Fruit fly (Drosophila melanogaster) whole organism, embryonic: Measurements from ENCODE around the gene CG13476.

ENCODE experiments used
- Aef1 ChIP-seq: fragments of 200-800 bp; sonication (Bioruptor generic); IDR thresholded peaks from 3 replicates; pipeline ENCODE4 v1.3.6; 2022; ENCODE audit warnings: missing biosample characterization, missing genetic modification characterization
- CG10147 ChIP-seq: fragments of 200-800 bp; sonication (Bioruptor generic); optimal IDR thresholded peaks from 2 replicates; lab custom pipeline; 2019; ENCODE audit warnings: missing biosample characterization, mild to moderate bottlenecking, missing genetic modification characterization, moderate library complexity
- CG10979 ChIP-seq: fragments of 200-800 bp; sonication (Bioruptor generic); optimal IDR thresholded peaks from 2 replicates; lab custom pipeline; 2018; ENCODE audit warnings: missing biosample characterization, mild to moderate bottlenecking, missing genetic modification characterization, moderate library complexity
- CG11504 ChIP-seq: fragments of 200-800 bp; sonication (Bioruptor generic); optimal IDR thresholded peaks from 3 replicates; lab custom pipeline; 2019; ENCODE audit warnings: missing biosample characterization, mild to moderate bottlenecking, missing genetic modification characterization, moderate library complexity
- CG11696 ChIP-seq: fragments of 200-800 bp; sonication (Bioruptor generic); IDR thresholded peaks from 2 replicates; pipeline ENCODE4 v1.3.6; 2022; ENCODE audit warnings: missing biosample characterization, missing genetic modification characterization
- CG12391 ChIP-seq: fragments of 200-800 bp; sonication (Bioruptor generic); optimal IDR thresholded peaks from 3 replicates; lab custom pipeline; 2018; ENCODE audit warnings: missing biosample characterization, mild to moderate bottlenecking, missing genetic modification characterization, moderate library complexity
- CG12744 ChIP-seq: fragments of 200-800 bp; sonication (Bioruptor generic); optimal IDR thresholded peaks from 2 replicates; lab custom pipeline; 2016; ENCODE audit warnings: missing biosample characterization, missing genetic modification characterization
- CG13287 ChIP-seq: fragments of 200-800 bp; sonication (Bioruptor generic); IDR thresholded peaks from 2 replicates; pipeline ENCODE4 v1.3.6; 2022; ENCODE audit warnings: missing biosample characterization, missing genetic modification characterization; ENCODE audit not compliant: partially characterized antibody
- CG13424 ChIP-seq: fragments of 200-800 bp; sonication (Bioruptor generic); optimal IDR thresholded peaks from 2 replicates; lab custom pipeline; 2019; ENCODE audit warnings: missing biosample characterization, mild to moderate bottlenecking, missing genetic modification characterization, moderate library complexity
- CG15479 ChIP-seq: fragments of 200-800 bp; sonication (Bioruptor generic); optimal IDR thresholded peaks from 3 replicates; lab custom pipeline; 2019; ENCODE audit warnings: missing biosample characterization, mild to moderate bottlenecking, missing genetic modification characterization, moderate library complexity
- CG1603 ChIP-seq: fragments of 200-800 bp; sonication (Bioruptor generic); optimal IDR thresholded peaks from 2 replicates; lab custom pipeline; 2019; ENCODE audit warnings: missing biosample characterization, mild to moderate bottlenecking, missing genetic modification characterization, moderate library complexity
- CG4707 ChIP-seq: fragments of 200-800 bp; sonication (Bioruptor generic); optimal IDR thresholded peaks from 2 replicates; lab custom pipeline; 2018; ENCODE audit warnings: missing biosample characterization, mild to moderate bottlenecking, missing genetic modification characterization, moderate library complexity
- CG4820 ChIP-seq: fragments of 200-800 bp; sonication (Bioruptor generic); optimal IDR thresholded peaks from 3 replicates; lab custom pipeline; 2016; ENCODE audit warnings: missing biosample characterization, missing genetic modification characterization
- CG6175 ChIP-seq: fragments of 200-800 bp; sonication (Bioruptor generic); IDR thresholded peaks from 3 replicates; pipeline ENCODE4 v1.3.6; 2022; ENCODE audit warnings: missing biosample characterization, missing genetic modification characterization
- CG6683 ChIP-seq: fragments of 200-800 bp; sonication (Bioruptor generic); optimal IDR thresholded peaks from 2 replicates; lab custom pipeline; 2017; ENCODE audit warnings: missing biosample characterization, mild to moderate bottlenecking, missing genetic modification characterization, missing genetic modification reagents
- CG8281 ChIP-seq: fragments of 200-800 bp; sonication (Bioruptor generic); optimal IDR thresholded peaks from 2 replicates; lab custom pipeline; 2018; ENCODE audit warnings: missing biosample characterization, mild to moderate bottlenecking, missing genetic modification characterization, moderate library complexity
- CG8290 ChIP-seq, 3 experiments: fragments of 200-800 bp; sonication (Bioruptor generic); optimal IDR thresholded peaks; 2 replicates each; lab custom pipeline; 2016 to 2019; ENCODE audit warnings: missing biosample characterization in 3 of 3, missing genetic modification characterization in 3 of 3, mild to moderate bottlenecking in 2 of 3, moderate library complexity in 1 of 3
- CG8765 ChIP-seq: fragments of 200-800 bp; sonication (Bioruptor generic); IDR thresholded peaks from 2 replicates; pipeline ENCODE4 v1.3.6; 2022; ENCODE audit warnings: missing biosample characterization, missing genetic modification characterization
- CG9437 ChIP-seq: fragments of 200-800 bp; sonication (Bioruptor generic); optimal IDR thresholded peaks from 2 replicates; lab custom pipeline; 2018; ENCODE audit warnings: missing biosample characterization, mild to moderate bottlenecking, missing genetic modification characterization
- Gug ChIP-seq: fragments of 200-800 bp; sonication (Bioruptor generic); IDR thresholded peaks from 4 replicates; pipeline ENCODE4 v1.3.6; 2022; ENCODE audit warnings: missing biosample characterization, missing genetic modification characterization
- HLH4C ChIP-seq: fragments of 200-800 bp; sonication (Bioruptor generic); IDR thresholded peaks from 3 replicates; pipeline ENCODE4 v1.3.6; 2022; ENCODE audit warnings: missing biosample characterization, missing genetic modification characterization; ENCODE audit not compliant: partially characterized antibody
- Hmr ChIP-seq: fragments of 200-800 bp; sonication (Bioruptor generic); optimal IDR thresholded peaks from 3 replicates; lab custom pipeline; 2017; ENCODE audit warnings: mild to moderate bottlenecking, missing biosample characterization, missing genetic modification reagents, missing genetic modification characterization
- Kr ChIP-seq: fragments of 200-800 bp; sonication (Bioruptor generic); optimal IDR thresholded peaks from 2 replicates; lab custom pipeline; 2017; ENCODE audit warnings: missing biosample characterization, mild to moderate bottlenecking, missing genetic modification characterization
- MBD-R2 ChIP-seq: fragments of 200-800 bp; sonication (Bioruptor generic); IDR thresholded peaks from 2 replicates; pipeline ENCODE4 v1.3.6; 2022; ENCODE audit warnings: missing biosample characterization, missing genetic modification characterization
- Max ChIP-seq: fragments of 200-800 bp; sonication (Bioruptor generic); optimal IDR thresholded peaks from 2 replicates; lab custom pipeline; 2016; ENCODE audit warnings: missing biosample characterization, mild to moderate bottlenecking, missing genetic modification characterization
- NfI ChIP-seq: fragments of 200-800 bp; sonication (Bioruptor generic); optimal IDR thresholded peaks from 3 replicates; lab custom pipeline; 2018; ENCODE audit warnings: missing biosample characterization, mild to moderate bottlenecking, missing genetic modification characterization, moderate library complexity
- Ptx1 ChIP-seq: fragments of 200-800 bp; sonication (Bioruptor generic); IDR thresholded peaks from 2 replicates; pipeline ENCODE4 v1.3.6; 2022; ENCODE audit warnings: missing biosample characterization, missing genetic modification characterization
- Sry-β ChIP-seq: fragments of 200-800 bp; sonication (Bioruptor generic); optimal IDR thresholded peaks from 2 replicates; lab custom pipeline; 2018; ENCODE audit warnings: missing biosample characterization, mild to moderate bottlenecking, missing genetic modification characterization, moderate library complexity
- YL-1 ChIP-seq: fragments of 200-800 bp; sonication (Bioruptor generic); optimal IDR thresholded peaks from 3 replicates; lab custom pipeline; 2017; ENCODE audit warnings: missing biosample characterization, mild to moderate bottlenecking, missing genetic modification characterization
- ac ChIP-seq: fragments of 200-800 bp; sonication (Bioruptor generic); optimal IDR thresholded peaks from 3 replicates; lab custom pipeline; 2017; ENCODE audit warnings: missing biosample characterization, mild to moderate bottlenecking, missing genetic modification characterization
- bsh ChIP-seq, 2 experiments: fragments of 200-800 bp; sonication (Bioruptor generic); optimal IDR thresholded peaks; 2 replicates each; lab custom pipeline; 2017 to 2018; ENCODE audit warnings: mild to moderate bottlenecking in 2 of 2, missing biosample characterization in 2 of 2, missing genetic modification characterization in 2 of 2, moderate library complexity in 1 of 2
- chm ChIP-seq: fragments of 200-800 bp; sonication (Bioruptor generic); IDR thresholded peaks from 2 replicates; pipeline ENCODE4 v1.3.6; 2022; ENCODE audit warnings: missing biosample characterization, missing genetic modification characterization
- dm ChIP-seq: fragments of 200-800 bp; sonication (Bioruptor generic); optimal IDR thresholded peaks from 3 replicates; lab custom pipeline; 2016; ENCODE audit warnings: missing biosample characterization, missing genetic modification characterization
- eyg ChIP-seq: fragments of 200-800 bp; sonication (Bioruptor generic); optimal IDR thresholded peaks from 3 replicates; lab custom pipeline; 2016; ENCODE audit warnings: missing biosample characterization, missing genetic modification characterization
- fd96Cb ChIP-seq: fragments of 200-800 bp; sonication (Bioruptor generic); optimal IDR thresholded peaks from 2 replicates; lab custom pipeline; 2018; ENCODE audit warnings: missing biosample characterization, mild to moderate bottlenecking, missing genetic modification characterization, moderate library complexity
- fu2 ChIP-seq: fragments of 200-800 bp; sonication (Bioruptor generic); optimal IDR thresholded peaks from 2 replicates; lab custom pipeline; 2016; ENCODE audit warnings: missing biosample characterization, missing genetic modification characterization
- gro ChIP-seq: fragments of 200-800 bp; sonication (Bioruptor generic); optimal IDR thresholded peaks from 2 replicates; lab custom pipeline; 2016; ENCODE audit warnings: missing biosample characterization, missing genetic modification characterization
- gsb ChIP-seq: fragments of 200-800 bp; sonication (Bioruptor generic); IDR thresholded peaks from 2 replicates; pipeline ENCODE4 v1.3.6; 2022; ENCODE audit warnings: missing biosample characterization, missing genetic modification characterization
- h ChIP-seq: fragments of >200 bp; optimal IDR thresholded peaks from 2 replicates; lab custom pipeline; 2017
- hkb ChIP-seq, 2 experiments: fragments of 200-800 bp in 1 of 2; fragments of >200 bp in 1 of 2; sonication (Bioruptor generic) in 1 of 2; IDR thresholded peaks in 1 of 2; optimal IDR thresholded peaks in 1 of 2; 2 replicates each; pipeline versions ENCODE4 v1.3.6 to Lab custom; 2017 to 2022; ENCODE audit warnings: missing biosample characterization in 1 of 2, missing genetic modification characterization in 1 of 2
- hth ChIP-seq: fragments of >200 bp; optimal IDR thresholded peaks from 2 replicates; lab custom pipeline; 2017; ENCODE audit warnings: inconsistent platforms
- lilli ChIP-seq: fragments of 200-800 bp; sonication (Bioruptor generic); optimal IDR thresholded peaks from 3 replicates; lab custom pipeline; 2016; ENCODE audit warnings: missing biosample characterization, missing genetic modification characterization
- nau ChIP-seq: fragments of 200-800 bp; sonication (Bioruptor generic); optimal IDR thresholded peaks from 3 replicates; lab custom pipeline; 2017; ENCODE audit warnings: missing biosample characterization, mild to moderate bottlenecking, missing genetic modification characterization, missing genetic modification reagents
- oc ChIP-seq: fragments of 200-800 bp; sonication (Bioruptor generic); optimal IDR thresholded peaks from 2 replicates; lab custom pipeline; 2018; ENCODE audit warnings: missing biosample characterization, mild to moderate bottlenecking, missing genetic modification characterization, moderate library complexity
- sd ChIP-seq: fragments of 200-800 bp; sonication (Bioruptor generic); optimal IDR thresholded peaks from 3 replicates; lab custom pipeline; 2018; ENCODE audit warnings: missing biosample characterization, mild to moderate bottlenecking, missing genetic modification characterization, moderate library complexity
- slp2 ChIP-seq: fragments of 200-800 bp; sonication (Bioruptor generic); optimal IDR thresholded peaks from 2 replicates; lab custom pipeline; 2016; ENCODE audit warnings: missing biosample characterization, missing genetic modification characterization
- trem ChIP-seq: fragments of 200-800 bp; optimal IDR thresholded peaks from 3 replicates; lab custom pipeline; 2019; ENCODE audit warnings: missing biosample characterization, mild to moderate bottlenecking, missing genetic modification characterization, moderate library complexity
- vvl ChIP-seq: fragments of 200-800 bp; sonication (Bioruptor generic); IDR thresholded peaks from 2 replicates; pipeline ENCODE4 v1.3.6; 2022; ENCODE audit warnings: missing biosample characterization, missing genetic modification characterization
- wek ChIP-seq: fragments of 200-800 bp; sonication (Bioruptor generic); optimal IDR thresholded peaks from 3 replicates; lab custom pipeline; 2018; ENCODE audit warnings: missing biosample characterization, mild to moderate bottlenecking, missing genetic modification characterization, moderate library complexity

The CG13476 gene

DNA sequence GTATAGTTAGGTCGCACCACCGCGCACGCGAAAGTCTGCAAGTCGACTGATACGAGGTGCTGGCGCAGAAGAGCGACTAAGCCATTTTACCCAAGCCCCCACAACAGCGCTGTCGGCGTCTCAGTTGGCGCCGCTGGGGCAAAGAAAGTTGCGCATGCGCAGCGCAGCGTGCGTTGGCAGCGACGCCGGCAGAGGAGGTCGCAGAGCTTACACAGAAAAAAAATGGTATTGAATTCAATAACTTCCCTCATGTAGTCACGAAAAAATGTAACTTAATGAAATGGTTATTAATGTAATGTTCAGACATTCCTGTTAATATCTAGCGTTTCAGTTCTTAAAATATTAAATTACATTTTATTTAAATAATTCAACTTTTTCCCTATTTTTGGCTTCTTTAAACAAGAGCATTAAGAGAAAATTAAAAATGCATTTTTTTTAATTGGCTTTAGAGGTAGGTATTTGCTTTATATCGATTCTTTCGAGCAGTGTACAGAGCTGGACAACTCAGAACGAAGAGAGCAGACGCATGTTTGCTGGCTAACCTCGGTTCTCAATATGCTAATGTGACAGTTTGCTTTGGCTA lies 27.1 kb upstream of the CG13476 start, which contains the start of gene CG4914 (continued):
- no peak for TF ChIP-seq CG12744 (GFP tag; lab: Kevin White, UChicago)
- peak; percentile 34 for TF ChIP-seq CG8281 (tag; lab: Kevin White, UChicago)
- no peak for TF ChIP-seq hth (lab: Kevin White, UChicago)
- no peak for TF ChIP-seq ac (GFP tag; lab: Kevin White, UChicago)
- peak; percentile 49 for TF ChIP-seq nau (GFP tag; lab: Kevin White, UChicago)
- TF ChIP-seq CG13424, result peak; percentile 83
- peak; percentile 85 for TF ChIP-seq CG11504 (tag; lab: Kevin White, UChicago)
- peak; percentile 47 for TF ChIP-seq Hmr (GFP tag; lab: Kevin White, UChicago)
- TF ChIP-seq sd, result peak; percentile 41
- TF ChIP-seq wek (GFP tag; lab: Kevin White, UChicago), result no peak
- TF ChIP-seq CG6175 (GFP tag; lab: Robert Waterston, UW), result no peak
- TF ChIP-seq CG10147 (GFP tag; lab: Kevin White, UChicago), result peak; percentile 53
- TF ChIP-seq Aef1, result peak; percentile 40; the same call in 1 of the 3 replicates
- peak; percentile 80 for TF ChIP-seq trem (tag; lab: Kevin White, UChicago)
- peak; percentile 26 for TF ChIP-seq CG4707 (GFP tag; lab: Kevin White, UChicago)
- peak; percentile 78 for TF ChIP-seq CG9437 (GFP tag; lab: Kevin White, UChicago)
- TF ChIP-seq bsh (GFP tag; optimal IDR thresholded peaks at IDR 0.05; lab: Kevin White, UChicago), result peak; percentile 81 to 93
- no peak for TF ChIP-seq hkb (optimal IDR thresholded peaks at IDR 0.05; lab: Kevin White, UChicago)
- peak; percentile 62 for TF ChIP-seq hkb (GFP tag; IDR thresholded peaks at IDR 0.05; lab: Robert Waterston, UW)
- no peak for TF ChIP-seq Kr
- TF ChIP-seq CG8290 (GFP tag; optimal IDR thresholded peaks at IDR 0.05; lab: Kevin White, UChicago), result peak; percentile 71
- TF ChIP-seq CG8290 (tag; optimal IDR thresholded peaks at IDR 0.05; lab: Kevin White, UChicago), result no peak
- no peak for TF ChIP-seq h
- TF ChIP-seq CG6683 (GFP tag; lab: Kevin White, UChicago), result peak; percentile 34
- TF ChIP-seq oc, result peak; percentile 78
- peak; percentile 95 for TF ChIP-seq CG10979 (tag; lab: Kevin White, UChicago)
- peak; percentile 25; the same call in 1 of the 2 replicates for TF ChIP-seq MBD-R2 (GFP tag; lab: Robert Waterston, UW)
- TF ChIP-seq YL-1 (GFP tag; lab: Kevin White, UChicago), result no peak
- TF ChIP-seq CG4820 (GFP tag; lab: Kevin White, UChicago), result peak; percentile 73
- peak; percentile 26; the same call in 1 of the 2 replicates for TF ChIP-seq CG8765 (GFP tag; lab: Robert Waterston, UW)
- TF ChIP-seq fu2, result no peak
- TF ChIP-seq CG15479 (GFP tag; lab: Kevin White, UChicago), result no peak
- no peak for TF ChIP-seq gsb (GFP tag; lab: Robert Waterston, UW)
- 0 out of 2 replicates have a peak, but pooled peaks have one; percentile 16 for TF ChIP-seq chm (GFP tag; lab: Robert Waterston, UW)
- TF ChIP-seq CG11696 (GFP tag; lab: Robert Waterston, UW), result no peak
- TF ChIP-seq dm (GFP tag; lab: Kevin White, UChicago), result no peak
- peak; percentile 89 for TF ChIP-seq CG12391
- peak; percentile 55 for TF ChIP-seq lilli (GFP tag; lab: Kevin White, UChicago)
- TF ChIP-seq fd96Cb (tag; lab: Kevin White, UChicago), result peak; percentile 74
- TF ChIP-seq NfI (GFP tag; lab: Kevin White, UChicago), result peak; percentile 55
- TF ChIP-seq Ptx1, result peak; percentile 74
- TF ChIP-seq HLH4C, result no peak
- TF ChIP-seq vvl (GFP tag; lab: Robert Waterston, UW), result peak; percentile 76
- peak; percentile 14 for TF ChIP-seq Sry-β (GFP tag; lab: Kevin White, UChicago)
- TF ChIP-seq CG13287 (GFP tag; lab: Robert Waterston, UW), result no peak
- TF ChIP-seq slp2, result no peak
- TF ChIP-seq eyg (GFP tag; lab: Kevin White, UChicago), result no peak
- TF ChIP-seq Gug (GFP tag; lab: Robert Waterston, UW), result peak; percentile 39; the same call in 2 of the 4 replicates
- TF ChIP-seq Max (GFP tag; lab: Kevin White, UChicago), result peak; percentile 47
- TF ChIP-seq gro (GFP tag; lab: Kevin White, UChicago), result no peak
- peak; percentile 12 for TF ChIP-seq CG1603 (tag; lab: Kevin White, UChicago)
